Fruit fly (Drosophila melanogaster): ENCODE data around the gene CG33770.

DNA sequence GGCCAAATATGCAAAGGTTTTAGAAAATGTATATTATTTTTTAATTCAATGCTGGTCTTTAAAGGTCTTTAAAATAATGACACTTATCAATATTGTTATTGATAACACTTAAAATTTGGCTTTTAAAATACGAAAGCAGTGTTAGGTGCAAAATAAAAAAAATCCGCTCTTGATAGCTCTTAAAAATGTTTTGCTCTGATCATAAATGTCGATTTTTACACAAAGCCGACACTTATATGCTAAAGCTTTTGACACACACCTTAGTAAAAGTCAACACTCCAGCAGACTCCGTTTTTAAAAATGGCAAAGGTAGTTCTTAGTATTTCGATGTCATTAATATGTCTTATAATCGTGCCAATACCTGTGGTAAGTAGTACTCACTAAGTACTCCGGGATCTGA lies 3.1 kb upstream of the CG33770 start, which contains the start of gene CG33766:
- TF ChIP-seq CG17806 (tag; optimal IDR thresholded peaks at IDR 0.05) = no peak
- no peak for TF ChIP-seq CG32121 (GFP tag; IDR thresholded peaks at IDR 0.05)
- no peak for TF ChIP-seq CG15710 (tag; optimal IDR thresholded peaks at IDR 0.05)

All from whole organism, pupa.